Fruit fly (Drosophila melanogaster) whole organism, embryonic: ENCODE data around the gene AsnRS.
A peak's percentile ranks its signal among the peaks of the same experiment; 100 is the strongest.

ENCODE experiments used
- Ada2b ChIP-seq: fragments of 200-800 bp; sonication (Bioruptor generic); IDR thresholded peaks from 2 replicates; pipeline ENCODE4 v1.3.6; 2022; ENCODE audit warnings: missing biosample characterization, missing genetic modification characterization
- Asciz ChIP-seq: fragments of 200-800 bp; sonication (Bioruptor generic); optimal IDR thresholded peaks from 2 replicates; lab custom pipeline; 2017; ENCODE audit warnings: missing biosample characterization, mild to moderate bottlenecking, missing genetic modification characterization, missing genetic modification reagents
- CG10979 ChIP-seq: fragments of 200-800 bp; sonication (Bioruptor generic); optimal IDR thresholded peaks from 2 replicates; lab custom pipeline; 2018; ENCODE audit warnings: missing biosample characterization, mild to moderate bottlenecking, missing genetic modification characterization, moderate library complexity
- CG12219 ChIP-seq: fragments of 200-800 bp; sonication (Bioruptor generic); optimal IDR thresholded peaks from 3 replicates; lab custom pipeline; 2018; ENCODE audit warnings: missing biosample characterization, mild to moderate bottlenecking, missing genetic modification characterization
- CG12391 ChIP-seq: fragments of 200-800 bp; sonication (Bioruptor generic); optimal IDR thresholded peaks from 3 replicates; lab custom pipeline; 2018; ENCODE audit warnings: missing biosample characterization, mild to moderate bottlenecking, missing genetic modification characterization, moderate library complexity
- CG13123 ChIP-seq: fragments of 200-800 bp; sonication (Bioruptor generic); optimal IDR thresholded peaks from 2 replicates; lab custom pipeline; 2016; ENCODE audit warnings: missing biosample characterization, missing genetic modification characterization
- CG14441 ChIP-seq: fragments of 200-800 bp; sonication (Bioruptor generic); IDR thresholded peaks from 2 replicates; pipeline ENCODE4 v1.3.6; 2022; ENCODE audit warnings: missing biosample characterization, missing genetic modification characterization
- CG14965 ChIP-seq: fragments of 200-800 bp; sonication (Bioruptor generic); optimal IDR thresholded peaks from 2 replicates; lab custom pipeline; 2016; ENCODE audit warnings: missing biosample characterization, missing genetic modification characterization, borderline replicate concordance
- CG15269 ChIP-seq: fragments of 200-800 bp; sonication (Bioruptor generic); optimal IDR thresholded peaks from 2 replicates; lab custom pipeline; 2018; ENCODE audit warnings: missing biosample characterization, mild to moderate bottlenecking, missing genetic modification characterization, moderate library complexity
- CG1529 ChIP-seq: fragments of 200-800 bp; sonication (Bioruptor generic); optimal IDR thresholded peaks from 3 replicates; lab custom pipeline; 2018; ENCODE audit warnings: missing biosample characterization, missing genetic modification characterization
- CG15479 ChIP-seq: fragments of 200-800 bp; sonication (Bioruptor generic); optimal IDR thresholded peaks from 3 replicates; lab custom pipeline; 2019; ENCODE audit warnings: missing biosample characterization, mild to moderate bottlenecking, missing genetic modification characterization, moderate library complexity
- CG1647 ChIP-seq: fragments of 200-800 bp; sonication (Bioruptor generic); optimal IDR thresholded peaks from 3 replicates; lab custom pipeline; 2016; ENCODE audit warnings: missing biosample characterization, missing genetic modification characterization
- CG2199 ChIP-seq: fragments of 200-800 bp; sonication (Bioruptor generic); IDR thresholded peaks from 3 replicates; pipeline ENCODE4 v1.3.6; 2022; ENCODE audit warnings: missing biosample characterization, missing genetic modification characterization
- CG30403 ChIP-seq: fragments of 200-800 bp; sonication (Bioruptor generic); optimal IDR thresholded peaks from 3 replicates; lab custom pipeline; 2016; ENCODE audit warnings: missing biosample characterization, missing genetic modification characterization
- CG31388 ChIP-seq: fragments of 200-800 bp; sonication (Bioruptor generic); optimal IDR thresholded peaks from 2 replicates; lab custom pipeline; 2016; ENCODE audit warnings: missing biosample characterization, missing genetic modification characterization
- CG34422 ChIP-seq: fragments of 200-800 bp; sonication (Bioruptor generic); IDR thresholded peaks from 3 replicates; pipeline ENCODE4 v1.3.6; 2022; ENCODE audit warnings: missing biosample characterization, missing genetic modification characterization
- CG3726 ChIP-seq: fragments of 200-800 bp; sonication (Bioruptor generic); IDR thresholded peaks from 3 replicates; pipeline ENCODE4, ENCODE4 v1.3.6; 2022; ENCODE audit warnings: missing biosample characterization, missing genetic modification characterization
- CG4424 ChIP-seq: fragments of 200-800 bp; sonication (Bioruptor generic); optimal IDR thresholded peaks from 3 replicates; lab custom pipeline; 2016; ENCODE audit warnings: missing biosample characterization, missing genetic modification characterization
- CG4730 ChIP-seq: fragments of 200-800 bp; sonication (Bioruptor generic); IDR thresholded peaks from 2 replicates; pipeline ENCODE4 v1.3.6; 2022; ENCODE audit warnings: missing biosample characterization, missing genetic modification characterization
- CG5245 ChIP-seq: fragments of 200-800 bp; sonication (Bioruptor generic); optimal IDR thresholded peaks from 3 replicates; lab custom pipeline; 2016; ENCODE audit warnings: missing biosample characterization, missing genetic modification characterization
- CG7928 ChIP-seq: fragments of 200-800 bp; sonication (Bioruptor generic); optimal IDR thresholded peaks from 2 replicates; lab custom pipeline; 2017; ENCODE audit warnings: missing biosample characterization, mild to moderate bottlenecking, missing genetic modification characterization
- CG8924 ChIP-seq: fragments of 200-800 bp; optimal IDR thresholded peaks from 3 replicates; lab custom pipeline; 2019; ENCODE audit warnings: missing biosample characterization, mild to moderate bottlenecking, missing genetic modification characterization, moderate library complexity
- Camta ChIP-seq: fragments of 200-800 bp; sonication (Bioruptor generic); optimal IDR thresholded peaks from 2 replicates; lab custom pipeline; 2016; ENCODE audit warnings: missing biosample characterization, missing genetic modification characterization
- D ChIP-seq, 2 experiments: fragments of 200-800 bp in 1 of 2; fragments of >200 bp in 1 of 2; sonication (Bioruptor generic) in 1 of 2; optimal IDR thresholded peaks; 2 replicates in 1 of 2; 3 replicates in 1 of 2; lab custom pipeline; 2017; ENCODE audit warnings: mild to moderate bottlenecking in 1 of 2, missing biosample characterization in 1 of 2, missing genetic modification characterization in 1 of 2, missing genetic modification reagents in 1 of 2
- Dfd ChIP-seq, 2 experiments: fragments of >200 bp; optimal IDR thresholded peaks; 2 replicates each; lab custom pipeline; 2017; ENCODE audit warnings: missing biosample characterization in 2 of 2, missing genetic modification characterization in 2 of 2
- Doc2 ChIP-seq: fragments of 200-800 bp; sonication (Bioruptor generic); IDR thresholded peaks from 2 replicates; pipeline ENCODE4 v1.3.6; 2022; ENCODE audit warnings: missing biosample characterization, missing genetic modification characterization
- Lpt ChIP-seq: fragments of >200 bp; optimal IDR thresholded peaks from 2 replicates; lab custom pipeline; 2018; ENCODE audit warnings: missing biosample characterization, missing genetic modification characterization
- Myb ChIP-seq: fragments of 200-800 bp; sonication (Bioruptor generic); optimal IDR thresholded peaks from 2 replicates; lab custom pipeline; 2016; ENCODE audit warnings: missing biosample characterization, missing genetic modification characterization
- NFAT ChIP-seq: fragments of 200-800 bp; sonication (Bioruptor generic); IDR thresholded peaks from 2 replicates; pipeline ENCODE4 v1.3.6; 2022; ENCODE audit warnings: missing biosample characterization, missing genetic modification characterization
- Rfx ChIP-seq: fragments of 200-800 bp; sonication (Bioruptor generic); IDR thresholded peaks from 2 replicates; pipeline ENCODE4 v1.3.6; 2022; ENCODE audit warnings: missing biosample characterization, missing genetic modification characterization
- ash1 ChIP-seq: fragments of 200-800 bp; sonication (Bioruptor generic); optimal IDR thresholded peaks from 2 replicates; lab custom pipeline; 2018; ENCODE audit warnings: missing biosample characterization, mild to moderate bottlenecking, missing genetic modification characterization
- cad ChIP-seq: fragments of >200 bp; optimal IDR thresholded peaks from 2 replicates; lab custom pipeline; 2017; ENCODE audit warnings: missing biosample characterization, missing genetic modification characterization
- corto ChIP-seq: fragments of 200-800 bp; sonication (Bioruptor generic); optimal IDR thresholded peaks from 2 replicates; lab custom pipeline; 2016; ENCODE audit warnings: missing biosample characterization, mild to moderate bottlenecking, missing genetic modification characterization, moderate library complexity
- cwo ChIP-seq: fragments of 200-800 bp; sonication (Bioruptor generic); optimal IDR thresholded peaks from 3 replicates; lab custom pipeline; 2017; ENCODE audit warnings: missing biosample characterization, missing genetic modification characterization, mild to moderate bottlenecking, moderate library complexity, missing genetic modification reagents
- fd64A ChIP-seq: fragments of 200-800 bp; sonication (Bioruptor generic); optimal IDR thresholded peaks from 3 replicates; lab custom pipeline; 2018; ENCODE audit warnings: missing biosample characterization, mild to moderate bottlenecking, missing genetic modification characterization
- ftz-f1 ChIP-seq: fragments of 200-800 bp; sonication (Bioruptor generic); optimal IDR thresholded peaks from 2 replicates; lab custom pipeline; 2016; ENCODE audit warnings: missing biosample characterization, missing genetic modification characterization
- grau ChIP-seq: fragments of 200-800 bp; optimal IDR thresholded peaks from 3 replicates; lab custom pipeline; 2019; ENCODE audit warnings: missing biosample characterization, mild to moderate bottlenecking, missing genetic modification characterization, moderate library complexity
- gt ChIP-seq: fragments of 200-800 bp; sonication (Bioruptor generic); IDR thresholded peaks from 2 replicates; pipeline ENCODE4 v1.3.6; 2022; ENCODE audit warnings: missing biosample characterization, missing genetic modification characterization
- ind ChIP-seq: fragments of 200-800 bp; sonication (Bioruptor generic); optimal IDR thresholded peaks from 3 replicates; lab custom pipeline; 2016; ENCODE audit warnings: missing biosample characterization, missing genetic modification characterization
- nerfin-1 ChIP-seq: fragments of 200-800 bp; sonication (Bioruptor generic); optimal IDR thresholded peaks from 3 replicates; lab custom pipeline; 2019; ENCODE audit warnings: missing biosample characterization, mild to moderate bottlenecking, missing genetic modification characterization, moderate library complexity
- nerfin-2 ChIP-seq: fragments of 200-800 bp; sonication (Bioruptor generic); IDR thresholded peaks from 2 replicates; pipeline ENCODE4 v1.3.6; 2022; ENCODE audit warnings: missing biosample characterization, missing genetic modification characterization; ENCODE audit not compliant: partially characterized antibody
- pros ChIP-seq: fragments of 200-800 bp; sonication (Bioruptor generic); optimal IDR thresholded peaks from 3 replicates; lab custom pipeline; 2019; ENCODE audit warnings: missing biosample characterization, mild to moderate bottlenecking, missing genetic modification characterization, moderate library complexity
- pzg ChIP-seq: fragments of 200-800 bp; sonication (Bioruptor generic); optimal IDR thresholded peaks from 3 replicates; lab custom pipeline; 2018; ENCODE audit warnings: missing biosample characterization, mild to moderate bottlenecking, missing genetic modification characterization, moderate library complexity
- rib ChIP-seq: fragments of 200-800 bp; sonication (Bioruptor generic); IDR thresholded peaks from 2 replicates; pipeline ENCODE4 v1.3.6; 2022; ENCODE audit warnings: missing biosample characterization, missing genetic modification characterization
- sens ChIP-seq: fragments of 200-800 bp; sonication (Bioruptor generic); peaks from one replicate; lab custom pipeline; 2016; ENCODE audit warnings: missing biosample characterization, missing genetic modification characterization
- so ChIP-seq: fragments of 200-800 bp; sonication (Bioruptor generic); IDR thresholded peaks from 3 replicates; pipeline ENCODE4 v1.3.6; 2022; ENCODE audit warnings: missing biosample characterization, missing genetic modification characterization
- stc ChIP-seq: fragments of 200-800 bp; sonication (Bioruptor generic); IDR thresholded peaks from 2 replicates; pipeline ENCODE4 v1.3.6; 2022; ENCODE audit warnings: missing biosample characterization, missing genetic modification characterization
- tap ChIP-seq: fragments of 200-800 bp; optimal IDR thresholded peaks from 3 replicates; lab custom pipeline; 2019; ENCODE audit warnings: missing biosample characterization, mild to moderate bottlenecking, missing genetic modification characterization, moderate library complexity
- vnd ChIP-seq: fragments of 200-800 bp; sonication (Bioruptor generic); IDR thresholded peaks from 3 replicates; pipeline ENCODE4 v1.3.6; 2022; ENCODE audit warnings: missing biosample characterization, missing genetic modification characterization; ENCODE audit not compliant: partially characterized antibody
- zfh1 ChIP-seq: fragments of 200-800 bp; sonication (Bioruptor generic); IDR thresholded peaks from 3 replicates; pipeline ENCODE4 v1.3.6; 2022; ENCODE audit warnings: missing biosample characterization, missing genetic modification characterization

Gene AsnRS

dm6 chr2L:19162330-19163100 is 30.8 kb upstream of the AsnRS start (continued):
- TF ChIP-seq vnd (GFP tag; lab: Robert Waterston, UW), result no peak
- no peak for TF ChIP-seq CG34422
- TF ChIP-seq CG2199 (GFP tag; lab: Robert Waterston, UW), result peak; percentile 55; the same call in 2 of the 3 replicates
- TF ChIP-seq pzg, result no peak
- TF ChIP-seq CG30403 (GFP tag; lab: Kevin White, UChicago), result no peak
- TF ChIP-seq nerfin-2 (GFP tag; lab: Robert Waterston, UW), result no peak
- no peak for TF ChIP-seq CG12391 (tag; lab: Kevin White, UChicago)
- no peak for TF ChIP-seq CG3726 (GFP tag; lab: Robert Waterston, UW)
- no peak for TF ChIP-seq CG15269 (tag; lab: Kevin White, UChicago)
- TF ChIP-seq fd64A, result no peak
- TF ChIP-seq zfh1 (GFP tag; lab: Robert Waterston, UW), result no peak
- TF ChIP-seq nerfin-1, result no peak
- no peak for TF ChIP-seq ind
- TF ChIP-seq CG14441 (GFP tag; lab: Robert Waterston, UW), result no peak
- TF ChIP-seq corto (GFP tag; lab: Kevin White, UChicago), result peak; percentile 48
- peak; percentile 82 for TF ChIP-seq cad (GFP tag; lab: Kevin White, UChicago)
- no peak for TF ChIP-seq CG5245 (GFP tag; lab: Kevin White, UChicago)
- TF ChIP-seq tap (tag; lab: Kevin White, UChicago), result no peak
- TF ChIP-seq CG10979, result no peak
- TF ChIP-seq CG12219 (GFP tag; lab: Kevin White, UChicago), result no peak
- peak; percentile 53 for TF ChIP-seq sens (GFP tag; lab: Kevin White, UChicago)
- no peak for TF ChIP-seq CG7928 (GFP tag; lab: Kevin White, UChicago)
- TF ChIP-seq Myb (GFP tag; lab: Kevin White, UChicago), result no peak
- no peak for TF ChIP-seq CG1529 (GFP tag; lab: Kevin White, UChicago)
- no peak for TF ChIP-seq Camta
- TF ChIP-seq CG31388, result no peak
- no peak for TF ChIP-seq NFAT
- no peak for TF ChIP-seq ftz-f1 (GFP tag; lab: Kevin White, UChicago)
- peak; percentile 17 for TF ChIP-seq grau
- TF ChIP-seq CG15479 (GFP tag; lab: Kevin White, UChicago), result peak; percentile 96
- no peak for TF ChIP-seq pros
- TF ChIP-seq so (GFP tag; lab: Robert Waterston, UW), result no peak
- no peak for TF ChIP-seq stc
- TF ChIP-seq cwo, result no peak
- no peak for TF ChIP-seq CG1647
- no peak for TF ChIP-seq CG13123 (GFP tag; lab: Kevin White, UChicago)
- TF ChIP-seq rib (GFP tag; lab: Robert Waterston, UW), result no peak
- no peak for TF ChIP-seq Dfd (GFP tag; optimal IDR thresholded peaks at IDR 0.05; lab: Kevin White, UChicago)
- TF ChIP-seq Ada2b (GFP tag; lab: Robert Waterston, UW), result no peak
- no peak for TF ChIP-seq Doc2 (GFP tag; lab: Robert Waterston, UW)
- TF ChIP-seq CG8924 (tag; lab: Kevin White, UChicago), result no peak
- TF ChIP-seq gt (GFP tag; lab: Robert Waterston, UW), result no peak
- no peak for TF ChIP-seq Asciz
- TF ChIP-seq CG14965 (GFP tag; lab: Kevin White, UChicago), result no peak
- 0 out of 2 replicates have a peak, but pooled peaks have one; percentile 4 for TF ChIP-seq Rfx (GFP tag; lab: Robert Waterston, UW)
- TF ChIP-seq CG4730, result no peak
- TF ChIP-seq Lpt (GFP tag; lab: Kevin White, UChicago), result no peak
- TF ChIP-seq D (optimal IDR thresholded peaks at IDR 0.05; lab: Kevin White, UChicago), result peak; percentile 27
- TF ChIP-seq D (GFP tag; optimal IDR thresholded peaks at IDR 0.05; lab: Kevin White, UChicago), result no peak
- TF ChIP-seq CG4424 (GFP tag; lab: Kevin White, UChicago), result no peak
- no peak for TF ChIP-seq ash1 (GFP tag; lab: Kevin White, UChicago)
